Worm (Caenorhabditis elegans): Measurements from ENCODE around the gene Y55F3AR.2.

- TF ChIP-seq mdl-1 (tag; optimal IDR thresholded peaks at IDR 0.05) (no peak), hmg-1.1 (GFP tag; IDR thresholded peaks at IDR 0.05) (no peak), nhr-28 (tag; optimal IDR thresholded peaks at IDR 0.05) (no peak), ceh-44 (GFP tag; IDR thresholded peaks at IDR 0.05) (no peak), mdt-29 (GFP tag; IDR thresholded peaks at IDR 0.05) (no peak), snpc-4 (tag; optimal IDR thresholded peaks at IDR 0.05) (no peak), mep-1 (tag; optimal IDR thresholded peaks at IDR 0.05) (no peak), lir-3 (tag; optimal IDR thresholded peaks at IDR 0.05) (no peak), ZK546.5 (tag; optimal IDR thresholded peaks at IDR 0.05) (no peak)
Observed at ce11 chrIV:1124741-1125140, 30.4 kb downstream of the Y55F3AR.2 start, which contains the start of gene perm-4.
